Worm (Caenorhabditis elegans): ENCODE results near the gene str-236.

The str-236 gene

DNA sequence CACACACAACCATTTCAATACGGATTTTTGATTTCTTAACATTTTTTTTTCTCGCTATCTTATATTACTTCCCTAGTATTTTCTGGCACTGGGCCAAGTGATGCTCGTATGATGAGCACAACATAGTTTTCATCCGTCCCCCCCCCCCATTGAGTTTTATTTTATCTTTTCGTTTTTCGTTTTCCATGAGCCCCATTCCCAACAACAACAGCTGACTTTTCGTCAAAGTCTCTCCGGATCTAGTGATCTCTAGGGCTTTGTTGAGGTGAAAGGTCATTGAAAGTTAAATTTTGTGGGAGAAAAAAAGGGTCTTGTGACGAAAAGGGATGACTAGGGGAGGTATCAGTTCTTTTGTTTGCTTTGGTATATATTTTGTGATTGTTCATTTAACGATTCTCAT, 47.0 kb downstream of the str-236 start:
- no peak for TF ChIP-seq madf-6 (GFP tag; IDR thresholded peaks at IDR 0.05)
- peak; percentile 37 for TF ChIP-seq K12H6.12 (tag; optimal IDR thresholded peaks at IDR 0.05)

DNA sequence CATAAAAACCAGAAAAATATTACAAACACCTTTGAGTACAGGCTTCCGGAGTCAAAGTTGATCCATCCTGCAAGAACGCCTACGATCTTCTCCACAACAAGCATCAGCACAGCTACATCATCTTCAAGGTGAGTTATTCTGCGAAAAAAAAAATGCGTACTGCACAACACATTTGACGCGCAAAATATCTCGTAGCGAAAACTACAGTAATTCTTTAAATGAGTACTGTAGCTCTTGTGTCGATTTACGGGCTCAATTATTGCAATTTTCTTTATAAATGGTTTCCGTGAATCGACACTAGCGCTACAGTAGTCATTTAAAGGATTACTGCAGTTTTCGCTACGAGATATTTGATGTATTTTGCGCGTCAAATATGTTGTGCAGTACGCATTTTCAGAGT, 51.0 kb downstream of the str-236 start:
- TF ChIP-seq ceh-91 (GFP tag; IDR thresholded peaks at IDR 0.05) (peak; percentile 42), F10E7.11 (tag; optimal IDR thresholded peaks at IDR 0.05) (no peak), T07F8.4 (tag; optimal IDR thresholded peaks at IDR 0.05) (no peak), mcd-1 (GFP tag; IDR thresholded peaks at IDR 0.05) (0 out of 2 replicates have a peak, but pooled peaks have one; percentile 3), madf-3 (GFP tag; IDR thresholded peaks at IDR 0.05) (no peak), madf-6 (GFP tag; IDR thresholded peaks at IDR 0.05) (peak; percentile 26), F33H1.4 (GFP tag; IDR thresholded peaks at IDR 0.05) (peak; percentile 60), lir-1 (GFP tag; conservative IDR thresholded peaks at IDR 0.05) (no peak), akir-1 (GFP tag; optimal IDR thresholded peaks at IDR 0.05) (no peak), F39B2.1 (GFP tag; IDR thresholded peaks at IDR 0.05) (no peak), sptf-2 (GFP tag; optimal IDR thresholded peaks at IDR 0.05) (no peak), xnd-1 (tag; optimal IDR thresholded peaks at IDR 0.05) (peak; percentile 33), dpl-1 (GFP tag; optimal IDR thresholded peaks at IDR 0.05) (no peak), dox-1 (GFP tag; IDR thresholded peaks at IDR 0.05) (no peak), him-1 (tag; optimal IDR thresholded peaks at IDR 0.05) (peak; percentile 1), egrh-3 (GFP tag; IDR thresholded peaks at IDR 0.05) (no peak), ztf-3 (GFP tag; optimal IDR thresholded peaks at IDR 0.05) (no peak), tbx-9 (tag; optimal IDR thresholded peaks at IDR 0.05; ENCODE audit: borderline replicate concordance) (no peak), attf-5 (GFP tag; optimal IDR thresholded peaks at IDR 0.05) (no peak), rcor-1 (GFP tag; IDR thresholded peaks at IDR 0.05) (0 out of 2 replicates have a peak, but pooled peaks have one; percentile 5), ztf-22 (GFP tag; optimal IDR thresholded peaks at IDR 0.05) (no peak), ztf-18 (tag; optimal IDR thresholded peaks at IDR 0.05) (no peak), madf-8 (GFP tag; conservative IDR thresholded peaks at IDR 0.05) (no peak), Y79H2A.3 (GFP tag; conservative IDR thresholded peaks at IDR 0.05) (no peak), Y53G8AR.9 (GFP tag; conservative IDR thresholded peaks at IDR 0.05) (no peak; the same call in 1 of the 2 replicates), die-1 (tag; optimal IDR thresholded peaks at IDR 0.05) (no peak), ZK185.1 (tag; optimal IDR thresholded peaks at IDR 0.05; ENCODE audit: poor library complexity, severe bottlenecking) (no peak), lsl-1 (GFP tag; optimal IDR thresholded peaks at IDR 0.05) (peak; percentile 77)
